Fruit fly (Drosophila melanogaster) whole organism, pupa: ENCODE data around the gene SmydA-8.
A peak's percentile ranks its signal among the peaks of the same experiment; 100 is the strongest.

Experiments used
- CG10348 ChIP-seq: fragments of 200-800 bp; sonication (Bioruptor generic); IDR thresholded peaks from 2 replicates; pipeline ENCODE4 v1.3.6; 2022; ENCODE audit warnings: missing biosample characterization, missing genetic modification characterization
- CG12605 ChIP-seq: fragments of 200-800 bp; sonication (Bioruptor generic); IDR thresholded peaks from 2 replicates; pipeline ENCODE4 v1.3.6; 2022; ENCODE audit warnings: missing biosample characterization, missing genetic modification characterization
- CG13204 ChIP-seq: fragments of 200-800 bp; sonication (Bioruptor generic); optimal IDR thresholded peaks from 2 replicates; lab custom pipeline; 2018; ENCODE audit warnings: missing biosample characterization, mild to moderate bottlenecking, missing genetic modification characterization, moderate library complexity
- CG14655 ChIP-seq: fragments of 200-800 bp; sonication (Bioruptor generic); optimal IDR thresholded peaks from 3 replicates; lab custom pipeline; 2017; ENCODE audit warnings: mild to moderate bottlenecking, missing biosample characterization, missing genetic modification reagents, missing genetic modification characterization
- CG15710 ChIP-seq: fragments of 200-800 bp; sonication (Bioruptor generic); optimal IDR thresholded peaks from 2 replicates; lab custom pipeline; 2018; ENCODE audit warnings: missing biosample characterization, mild to moderate bottlenecking, missing genetic modification characterization, moderate library complexity
- CG17806 ChIP-seq: fragments of 200-800 bp; sonication (Bioruptor generic); optimal IDR thresholded peaks from 2 replicates; lab custom pipeline; 2018; ENCODE audit warnings: missing biosample characterization, mild to moderate bottlenecking, missing genetic modification characterization, moderate library complexity
- CG32121 ChIP-seq: fragments of 200-800 bp; sonication (Bioruptor generic); IDR thresholded peaks from 2 replicates; pipeline ENCODE4 v1.3.6; 2022; ENCODE audit warnings: missing biosample characterization, missing genetic modification characterization
- CG34367 ChIP-seq: fragments of 200-800 bp; sonication (Bioruptor generic); optimal IDR thresholded peaks from 2 replicates; lab custom pipeline; 2018; ENCODE audit warnings: missing biosample characterization, mild to moderate bottlenecking, missing genetic modification characterization
- CG4496 ChIP-seq: fragments of 200-800 bp; sonication (Bioruptor generic); IDR thresholded peaks from 3 replicates; pipeline ENCODE4 v1.3.6; 2022; ENCODE audit warnings: missing biosample characterization, missing genetic modification characterization
- CG8159 ChIP-seq: fragments of 200-800 bp; sonication (Bioruptor generic); optimal IDR thresholded peaks from 3 replicates; lab custom pipeline; 2018; ENCODE audit warnings: missing biosample characterization, mild to moderate bottlenecking, missing genetic modification characterization, moderate library complexity
- CG8301 ChIP-seq: fragments of 200-800 bp; sonication (Bioruptor generic); optimal IDR thresholded peaks from 2 replicates; lab custom pipeline; 2018; ENCODE audit warnings: missing biosample characterization, mild to moderate bottlenecking, missing genetic modification characterization
- CG9948 ChIP-seq: fragments of 200-800 bp; sonication (Bioruptor generic); optimal IDR thresholded peaks from 2 replicates; lab custom pipeline; 2018; ENCODE audit warnings: missing biosample characterization, mild to moderate bottlenecking, missing genetic modification characterization, moderate library complexity
- D1 ChIP-seq: fragments of 200-800 bp; sonication (Bioruptor generic); optimal IDR thresholded peaks from 2 replicates; lab custom pipeline; 2018; ENCODE audit warnings: missing biosample characterization, mild to moderate bottlenecking, missing genetic modification characterization, moderate library complexity
- EcR ChIP-seq: fragments of 200-800 bp; sonication (Bioruptor generic); optimal IDR thresholded peaks from 3 replicates; lab custom pipeline; 2019; ENCODE audit warnings: missing biosample characterization, missing genetic modification characterization, mild to moderate bottlenecking, moderate library complexity, missing genetic modification reagents
- Ets98B ChIP-seq: fragments of 200-800 bp; sonication (Bioruptor generic); IDR thresholded peaks from 2 replicates; pipeline ENCODE4 v1.3.6; 2022; ENCODE audit warnings: missing biosample characterization, missing genetic modification characterization
- Pif1A ChIP-seq: fragments of 200-800 bp; sonication (Bioruptor generic); optimal IDR thresholded peaks from 3 replicates; lab custom pipeline; 2016; ENCODE audit warnings: missing biosample characterization, missing genetic modification characterization
- Pif1B ChIP-seq: fragments of 200-800 bp; sonication (Bioruptor generic); optimal IDR thresholded peaks from 3 replicates; lab custom pipeline; 2016; ENCODE audit warnings: missing biosample characterization, missing genetic modification characterization
- Snoo ChIP-seq: fragments of 200-800 bp; sonication (Bioruptor generic); optimal IDR thresholded peaks from 3 replicates; lab custom pipeline; 2017; ENCODE audit warnings: missing biosample characterization, mild to moderate bottlenecking, missing genetic modification characterization, inconsistent platforms
- fd96Ca ChIP-seq: fragments of 200-800 bp; sonication (Bioruptor generic); IDR thresholded peaks from 3 replicates; pipeline ENCODE4 v1.3.6; 2022; ENCODE audit warnings: missing biosample characterization, missing genetic modification characterization
- gl ChIP-seq: fragments of 200-800 bp; sonication (Bioruptor generic); optimal IDR thresholded peaks from 2 replicates; lab custom pipeline; 2018; ENCODE audit warnings: missing biosample characterization, mild to moderate bottlenecking, missing genetic modification characterization
- rn ChIP-seq: fragments of 200-800 bp; sonication (Bioruptor generic); IDR thresholded peaks from 2 replicates; pipeline ENCODE4 v1.3.6; 2022; ENCODE audit warnings: missing biosample characterization, missing genetic modification characterization

SmydA-8 gene

DNA sequence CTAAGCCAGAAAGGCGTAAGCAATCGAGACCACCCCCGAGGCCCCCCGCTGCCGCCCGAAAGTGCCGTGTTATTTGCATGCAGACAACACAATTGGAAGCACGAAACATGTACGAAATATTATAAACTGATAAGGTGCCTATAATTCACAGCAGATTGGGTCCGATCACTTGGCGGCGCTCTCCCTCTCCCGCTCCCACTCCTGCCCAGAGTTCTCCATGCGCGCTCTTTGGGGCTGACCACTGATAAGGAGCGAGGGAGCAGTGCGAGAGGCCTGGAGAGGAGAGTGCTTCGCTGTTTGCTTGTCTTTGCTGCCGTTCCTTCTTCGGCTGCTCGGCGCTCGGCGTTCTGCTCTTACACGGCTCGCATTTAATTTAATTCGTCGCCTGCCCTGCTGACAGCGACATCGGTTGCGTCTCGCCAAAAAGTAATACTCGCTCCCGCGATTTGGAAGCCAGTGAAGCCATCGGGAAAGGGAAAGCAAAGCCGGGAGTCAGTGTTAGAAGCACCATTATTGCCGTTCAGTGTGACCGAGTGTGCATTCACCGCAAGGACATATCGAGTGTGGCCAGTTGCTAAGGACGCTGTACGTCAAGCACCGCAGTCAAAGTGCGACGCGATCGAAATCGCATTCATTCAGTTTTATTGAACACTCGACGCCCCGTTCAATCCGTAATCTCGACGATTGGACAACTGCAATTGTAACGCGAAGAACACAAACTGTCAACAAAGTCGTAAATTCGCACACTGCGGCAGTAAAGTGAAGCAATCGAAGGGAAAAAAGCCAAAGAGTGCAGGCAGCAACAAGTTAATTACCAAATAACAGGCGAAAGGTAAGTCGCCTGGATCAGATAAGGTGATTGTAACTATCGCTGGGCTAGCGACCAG is 19.2 kb downstream of the SmydA-8 start:
- TF ChIP-seq CG8159 (tag; lab: Kevin White, UChicago) (no peak), CG17806 (tag; lab: Kevin White, UChicago) (no peak), Pif1A (no peak), CG4496 (GFP tag; lab: Robert Waterston, UW) (peak; percentile 85)
- TF ChIP-seq, all 21 proteins: peak for 1

DNA sequence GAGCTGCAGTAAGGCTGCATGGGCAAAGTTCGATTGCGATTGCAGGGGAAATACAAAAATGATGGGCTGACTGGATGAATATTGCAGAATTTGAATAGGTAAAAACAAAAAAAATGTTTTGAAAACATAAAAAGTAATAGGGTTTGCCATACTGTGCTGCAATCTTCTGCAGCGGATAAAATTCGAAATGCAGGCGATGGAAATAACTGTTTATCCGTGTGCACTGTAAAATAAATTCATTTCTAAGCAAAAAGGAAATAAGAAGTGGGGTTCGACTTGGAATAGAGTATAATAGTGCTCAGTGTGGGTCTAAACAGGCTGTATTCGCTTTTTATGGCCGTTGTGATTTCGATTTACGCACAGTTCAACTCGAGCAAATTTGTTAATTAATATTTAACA is 19.8 kb downstream of the SmydA-8 start, which contains the start of gene CG14053:
TSS of gene CG14053 (minus strand) at position 101 of the 399 bp plus-strand sequence.
- TF ChIP-seq CG32121 (GFP tag; lab: Robert Waterston, UW) (no peak), CG4496 (GFP tag; lab: Robert Waterston, UW) (no peak), rn (GFP tag; lab: Robert Waterston, UW) (no peak), gl (tag; lab: Kevin White, UChicago) (no peak), CG17806 (tag; lab: Kevin White, UChicago) (no peak), CG9948 (tag; lab: Kevin White, UChicago) (no peak), CG13204 (GFP tag; lab: Kevin White, UChicago) (no peak), D1 (tag; lab: Kevin White, UChicago) (no peak), EcR (GFP tag; lab: Kevin White, UChicago) (no peak), CG8301 (tag; lab: Kevin White, UChicago) (no peak), CG10348 (GFP tag; lab: Robert Waterston, UW) (no peak)

DNA sequence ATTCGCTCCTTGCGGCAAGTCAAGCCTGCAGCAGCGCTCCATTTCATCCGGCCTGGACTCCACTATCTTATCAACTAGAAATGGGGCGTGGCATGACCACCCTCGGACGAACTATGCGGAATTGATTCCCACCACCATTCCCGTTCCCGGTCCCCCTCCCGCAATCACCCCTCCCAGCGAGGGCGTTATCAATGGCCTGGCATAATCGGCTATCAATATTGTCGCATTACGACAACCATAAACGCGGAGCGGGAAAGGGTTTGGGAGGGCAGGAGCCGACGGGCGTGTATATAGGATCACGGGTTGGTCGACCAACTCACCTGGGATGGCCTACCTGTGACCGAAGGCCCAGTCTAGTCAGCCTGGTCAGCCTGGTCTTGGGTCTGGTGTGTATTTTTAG is 20.5 kb downstream of the SmydA-8 start:
- no peak for TF ChIP-seq EcR (GFP tag; lab: Kevin White, UChicago)
- no peak for TF ChIP-seq CG10348 (GFP tag; lab: Robert Waterston, UW)
- TF ChIP-seq fd96Ca (GFP tag; lab: Robert Waterston, UW), result no peak
- no peak for TF ChIP-seq Snoo (tag; lab: Kevin White, UChicago)
- no peak for TF ChIP-seq rn (GFP tag; lab: Robert Waterston, UW)
- TF ChIP-seq, all 21 proteins: peak for 0

DNA sequence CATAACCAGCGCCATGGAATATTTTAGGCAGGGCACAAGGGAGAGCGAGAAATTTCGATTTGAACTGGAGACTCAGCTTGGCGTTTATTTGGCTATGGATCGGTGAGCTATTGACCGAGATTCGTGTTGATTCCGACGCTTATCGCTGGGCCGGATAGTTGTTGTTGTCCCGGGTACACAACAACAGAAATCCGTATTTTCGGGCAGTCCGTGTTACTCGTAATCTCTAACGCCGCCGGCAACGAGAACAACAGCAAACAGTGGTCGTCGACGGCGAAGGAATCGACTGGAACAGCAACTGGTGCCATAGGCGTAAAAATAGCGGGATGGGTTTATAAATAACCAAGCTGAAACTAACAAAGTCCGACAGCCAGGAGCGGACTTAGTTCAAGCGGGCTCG is 21.7 kb downstream of the SmydA-8 start:
- TF ChIP-seq CG15710 (no peak), Ets98B (GFP tag; lab: Robert Waterston, UW) (no peak), rn (GFP tag; lab: Robert Waterston, UW) (no peak), Pif1A (no peak), CG13204 (GFP tag; lab: Kevin White, UChicago) (no peak), CG8159 (tag; lab: Kevin White, UChicago) (no peak), CG9948 (tag; lab: Kevin White, UChicago) (no peak), CG34367 (tag; lab: Kevin White, UChicago) (no peak), fd96Ca (GFP tag; lab: Robert Waterston, UW) (no peak), CG17806 (tag; lab: Kevin White, UChicago) (no peak), gl (tag; lab: Kevin White, UChicago) (no peak), CG8301 (tag; lab: Kevin White, UChicago) (no peak), CG14655 (GFP tag; lab: Kevin White, UChicago) (no peak), CG10348 (GFP tag; lab: Robert Waterston, UW) (no peak)

DNA sequence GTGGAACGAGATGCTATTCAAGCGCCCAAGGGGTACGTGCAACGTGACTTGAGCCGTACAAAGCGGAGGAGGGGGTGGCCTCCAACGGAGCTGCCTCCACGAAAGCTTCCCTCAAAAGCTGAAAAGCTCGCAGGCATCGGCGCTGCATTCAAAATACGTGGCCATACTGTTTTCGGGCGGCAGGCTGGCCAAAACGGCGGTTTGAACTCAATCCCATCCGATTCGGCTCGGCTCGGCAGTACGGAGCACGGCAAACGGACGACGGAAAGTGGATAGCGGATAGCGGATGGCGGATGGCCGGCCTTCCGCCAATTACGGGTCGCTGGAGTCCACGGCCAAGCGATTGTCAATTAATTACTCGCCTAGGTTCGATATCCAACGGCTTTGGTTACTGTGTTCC is 24.7 kb downstream of the SmydA-8 start, which contains the start of gene Mct1:
TSS of gene Mct1 (plus strand) at position 301 of the 400 bp plus-strand sequence.
- TF ChIP-seq CG8159 (tag; lab: Kevin White, UChicago) (no peak), gl (tag; lab: Kevin White, UChicago) (no peak), CG13204 (GFP tag; lab: Kevin White, UChicago) (no peak)
- TF ChIP-seq, all 21 proteins: peak for 0

DNA sequence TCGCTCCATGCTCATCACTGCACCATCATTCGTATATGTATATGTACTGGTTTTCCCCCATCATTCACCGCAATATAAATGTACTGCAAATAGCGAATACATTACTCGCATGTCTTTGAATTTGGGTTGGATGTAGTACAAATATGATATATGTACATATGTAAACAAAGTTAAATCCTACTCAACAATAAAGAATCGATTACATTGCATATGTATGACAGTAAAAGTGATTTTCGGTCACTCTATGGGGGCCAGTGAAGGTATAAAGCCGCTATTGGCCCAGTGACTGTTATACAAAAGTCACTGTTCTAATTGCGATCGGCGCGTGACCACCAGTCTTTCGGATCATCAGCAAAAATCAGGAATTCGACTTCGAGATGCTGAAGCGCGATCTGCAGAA is 26.1 kb downstream of the SmydA-8 start, which contains the start of gene CG3457:
TSS of gene CG3457 (plus strand) at position 301 of the 400 bp plus-strand sequence.
- TF ChIP-seq Snoo (tag; lab: Kevin White, UChicago), result no peak
- TF ChIP-seq CG15710, result no peak
- TF ChIP-seq CG14655 (GFP tag; lab: Kevin White, UChicago), result no peak
- no peak for TF ChIP-seq CG34367 (tag; lab: Kevin White, UChicago)
- TF ChIP-seq CG8301 (tag; lab: Kevin White, UChicago), result no peak
- no peak for TF ChIP-seq CG12605 (GFP tag; lab: Robert Waterston, UW)
- no peak for TF ChIP-seq Pif1B (GFP tag; lab: Kevin White, UChicago)
- TF ChIP-seq Ets98B (GFP tag; lab: Robert Waterston, UW), result no peak
- TF ChIP-seq gl (tag; lab: Kevin White, UChicago), result no peak
- TF ChIP-seq fd96Ca (GFP tag; lab: Robert Waterston, UW), result no peak
- no peak for TF ChIP-seq CG32121 (GFP tag; lab: Robert Waterston, UW)
- TF ChIP-seq Pif1A, result no peak
- TF ChIP-seq CG10348 (GFP tag; lab: Robert Waterston, UW), result no peak
- no peak for TF ChIP-seq CG8159 (tag; lab: Kevin White, UChicago)
- TF ChIP-seq D1 (tag; lab: Kevin White, UChicago), result no peak
- TF ChIP-seq EcR (GFP tag; lab: Kevin White, UChicago), result no peak
- TF ChIP-seq CG17806 (tag; lab: Kevin White, UChicago), result no peak
- no peak for TF ChIP-seq rn (GFP tag; lab: Robert Waterston, UW)
- TF ChIP-seq CG9948 (tag; lab: Kevin White, UChicago), result no peak
- TF ChIP-seq CG13204 (GFP tag; lab: Kevin White, UChicago), result no peak
- TF ChIP-seq, all 21 proteins: peak for 0
